Worm (Caenorhabditis elegans) whole organism, late embryonic: ENCODE results near the gene cblc-1.
"Not testable (repeated sequence)": the region's sequence is repeated elsewhere in the genome, so short reads cannot be mapped to it uniquely, and the experiment has no call there.

Experiments used
- C08G9.2 ChIP-seq: sonication (generic microtip); optimal IDR thresholded peaks from 2 replicates; lab custom pipeline; 2016; ENCODE audit warnings: mild to moderate bottlenecking, missing genetic modification characterization, moderate library complexity, missing compliant biosample characterization
- F13H6.1 ChIP-seq: sonication (generic microtip); optimal IDR thresholded peaks from 2 replicates; lab custom pipeline; 2016; ENCODE audit warnings: missing genetic modification characterization, missing compliant biosample characterization
- K09A11.1 ChIP-seq: sonication (generic microtip); optimal IDR thresholded peaks from 2 replicates; lab custom pipeline; 2017; ENCODE audit warnings: antibody characterized with exemption, mild to moderate bottlenecking, missing genetic modification characterization, missing compliant biosample characterization; ENCODE audit not compliant: insufficient read depth
- ahr-1 ChIP-seq: sonication (generic microtip); optimal IDR thresholded peaks from 2 replicates; lab custom pipeline; 2016; ENCODE audit warnings: missing genetic modification characterization, missing compliant biosample characterization
- ceh-14 ChIP-seq: sonication (generic microtip); optimal IDR thresholded peaks from 2 replicates; lab custom pipeline; 2016; ENCODE audit warnings: missing genotype, missing genetic modification characterization, missing compliant biosample characterization
- ceh-18 ChIP-seq: sonication (generic microtip); optimal IDR thresholded peaks from 2 replicates; lab custom pipeline; 2016; ENCODE audit warnings: missing genetic modification characterization, missing compliant biosample characterization
- ceh-19 ChIP-seq: fragments of 200-800 bp; sonication (Bioruptor generic); optimal IDR thresholded peaks from 2 replicates; lab custom pipeline; 2018; ENCODE audit warnings: mild to moderate bottlenecking, missing genetic modification characterization, missing compliant biosample characterization
- ceh-22 ChIP-seq: sonication (generic microtip); optimal IDR thresholded peaks from 2 replicates; lab custom pipeline; 2017; ENCODE audit warnings: missing biosample characterization, missing genetic modification characterization
- ceh-24 ChIP-seq: sonication (generic microtip); optimal IDR thresholded peaks from 2 replicates; lab custom pipeline; 2016; ENCODE audit warnings: mild to moderate bottlenecking, missing genetic modification characterization, missing compliant biosample characterization
- ceh-31 ChIP-seq: sonication (generic microtip); optimal IDR thresholded peaks from 2 replicates; lab custom pipeline; 2016; ENCODE audit warnings: missing genetic modification characterization, missing compliant biosample characterization
- ceh-34 ChIP-seq: sonication (generic microtip); optimal IDR thresholded peaks from 2 replicates; lab custom pipeline; 2016; ENCODE audit warnings: mild to moderate bottlenecking, missing genetic modification characterization, missing compliant biosample characterization
- ceh-45 ChIP-seq: fragments of 200-800 bp; sonication (Bioruptor generic); IDR thresholded peaks from 2 replicates; pipeline ENCODE4 v1.3.6; 2022; ENCODE audit warnings: missing genetic modification reagents, missing genetic modification characterization, missing compliant biosample characterization
- ceh-48 ChIP-seq: sonication (generic microtip); optimal IDR thresholded peaks from 2 replicates; lab custom pipeline; 2016; ENCODE audit warnings: missing genetic modification characterization, inconsistent platforms, missing compliant biosample characterization
- ceh-6 ChIP-seq: fragments of 200-800 bp; sonication (Bioruptor generic); optimal IDR thresholded peaks from 2 replicates; lab custom pipeline; 2018; ENCODE audit warnings: mild to moderate bottlenecking, missing genetic modification characterization, missing compliant biosample characterization
- ceh-9 ChIP-seq: sonication (generic microtip); optimal IDR thresholded peaks from 2 replicates; lab custom pipeline; 2016; ENCODE audit warnings: mild to moderate bottlenecking, missing genetic modification characterization, inconsistent platforms, missing compliant biosample characterization
- che-1 ChIP-seq: sonication (generic microtip); optimal IDR thresholded peaks from 2 replicates; lab custom pipeline; 2016; ENCODE audit warnings: mild to moderate bottlenecking, missing genetic modification characterization, missing compliant biosample characterization
- dmd-4 ChIP-seq: sonication (generic microtip); optimal IDR thresholded peaks from 2 replicates; lab custom pipeline; 2016; ENCODE audit warnings: borderline replicate concordance, missing genetic modification characterization, missing compliant biosample characterization
- dve-1 ChIP-seq: sonication (generic microtip); optimal IDR thresholded peaks from 2 replicates; lab custom pipeline; 2017; ENCODE audit warnings: antibody characterized with exemption, mild to moderate bottlenecking, missing genetic modification characterization, missing compliant biosample characterization
- elt-2 ChIP-seq: sonication (generic microtip); optimal IDR thresholded peaks from 2 replicates; lab custom pipeline; 2016; ENCODE audit warnings: missing genetic modification reagents, missing genetic modification characterization, missing compliant biosample characterization
- elt-4 ChIP-seq: sonication (generic microtip); optimal IDR thresholded peaks from 2 replicates; lab custom pipeline; 2016; ENCODE audit warnings: missing genetic modification characterization, missing compliant biosample characterization
- fkh-6 ChIP-seq: sonication (generic microtip); optimal IDR thresholded peaks from 2 replicates; lab custom pipeline; 2016; ENCODE audit warnings: missing genetic modification characterization, missing compliant biosample characterization
- hlh-13 ChIP-seq: fragments of 200-800 bp; sonication (Bioruptor generic); optimal IDR thresholded peaks from 2 replicates; lab custom pipeline; 2018; ENCODE audit warnings: mild to moderate bottlenecking, missing genetic modification characterization, missing compliant biosample characterization
- hlh-15 ChIP-seq: sonication (generic microtip); optimal IDR thresholded peaks from 2 replicates; lab custom pipeline; 2016; ENCODE audit warnings: missing genetic modification characterization, missing compliant biosample characterization
- hlh-30 ChIP-seq: sonication (generic microtip); optimal IDR thresholded peaks from 2 replicates; lab custom pipeline; 2017; ENCODE audit warnings: antibody characterized with exemption, missing genetic modification characterization, missing compliant biosample characterization; ENCODE audit not compliant: insufficient read depth
- hlh-8 ChIP-seq: sonication (generic microtip); optimal IDR thresholded peaks from 2 replicates; lab custom pipeline; 2016; ENCODE audit warnings: missing genotype, missing genetic modification characterization, missing compliant biosample characterization
- lim-6 ChIP-seq: sonication (generic microtip); optimal IDR thresholded peaks from 2 replicates; lab custom pipeline; 2016; ENCODE audit warnings: missing genetic modification characterization, missing compliant biosample characterization
- madf-2 ChIP-seq: sonication (generic microtip); optimal IDR thresholded peaks from 2 replicates; lab custom pipeline; 2017; ENCODE audit warnings: missing genetic modification characterization, missing compliant biosample characterization
- nhr-232 ChIP-seq: sonication (generic microtip); optimal IDR thresholded peaks from 2 replicates; lab custom pipeline; 2016; ENCODE audit warnings: missing genetic modification characterization, missing compliant biosample characterization
- odd-2 ChIP-seq: sonication (generic microtip); optimal IDR thresholded peaks from 2 replicates; lab custom pipeline; 2017; ENCODE audit warnings: antibody characterized with exemption, mild to moderate bottlenecking, missing genetic modification characterization, missing compliant biosample characterization
- pag-3 ChIP-seq: sonication (generic microtip); optimal IDR thresholded peaks from 2 replicates; lab custom pipeline; 2016; ENCODE audit warnings: missing compliant biosample characterization, missing genetic modification characterization, borderline replicate concordance
- pat-9 ChIP-seq: fragments of 200-800 bp; sonication (Bioruptor generic); optimal IDR thresholded peaks from 2 replicates; lab custom pipeline; 2018; ENCODE audit warnings: mild to moderate bottlenecking, missing genetic modification characterization, moderate library complexity, missing compliant biosample characterization
- pax-1 ChIP-seq: fragments of 150-350 bp; optimal IDR thresholded peaks from 2 replicates; lab custom pipeline; 2014; ENCODE audit warnings: missing biosample characterization, missing genetic modification characterization
- pqm-1 ChIP-seq: sonication (generic microtip); optimal IDR thresholded peaks from 2 replicates; lab custom pipeline; 2016; ENCODE audit warnings: missing genetic modification characterization, missing compliant biosample characterization
- ref-2 ChIP-seq: sonication (generic microtip); optimal IDR thresholded peaks from 2 replicates; lab custom pipeline; 2016; ENCODE audit warnings: missing genetic modification characterization, missing compliant biosample characterization
- sdc-2 ChIP-seq: sonication (generic microtip); optimal IDR thresholded peaks from 2 replicates; lab custom pipeline; 2016; ENCODE audit warnings: missing genotype, missing genetic modification characterization, missing compliant biosample characterization
- tbx-2 ChIP-seq: sonication (generic microtip); optimal IDR thresholded peaks from 2 replicates; lab custom pipeline; 2016; ENCODE audit warnings: missing genetic modification characterization, missing compliant biosample characterization
- ttx-3 ChIP-seq: sonication (generic microtip); optimal IDR thresholded peaks from 2 replicates; lab custom pipeline; 2016; ENCODE audit warnings: missing genetic modification reagents, missing genetic modification characterization, missing compliant biosample characterization
- unc-86 ChIP-seq: sonication (generic microtip); optimal IDR thresholded peaks from 2 replicates; lab custom pipeline; 2016; ENCODE audit warnings: missing genetic modification characterization, missing compliant biosample characterization
- zip-5 ChIP-seq: sonication (generic microtip); optimal IDR thresholded peaks from 2 replicates; lab custom pipeline; 2016; ENCODE audit warnings: missing genetic modification characterization, missing compliant biosample characterization

The cblc-1 gene

ce11 chrII:4932727-4933126 is 8.2 kb downstream of the cblc-1 start, which contains the start of gene msp-152:
Gene msp-152 (plus strand): TSS chrII:4933027.
- not testable (repeated sequence) for TF ChIP-seq ceh-19 (GFP tag; lab: Kevin White, UChicago); K09A11.1; F13H6.1 (tag; lab: Kevin White, UChicago)

- TF ChIP-seq pax-1 (no peak), lim-6 (no peak), sdc-2 (tag; lab: Kevin White, UChicago) (no peak), hlh-8 (no peak), tbx-2 (tag; lab: Kevin White, UChicago) (no peak), odd-2 (no peak), K09A11.1 (no peak), dve-1 (tag; lab: Kevin White, UChicago) (no peak), ahr-1 (tag; lab: Kevin White, UChicago) (no peak), ceh-45 (GFP tag; lab: Robert Waterston, UW) (no peak)
Observed at ce11 chrII:4931286-4931685, 9.7 kb downstream of the cblc-1 start.

DNA sequence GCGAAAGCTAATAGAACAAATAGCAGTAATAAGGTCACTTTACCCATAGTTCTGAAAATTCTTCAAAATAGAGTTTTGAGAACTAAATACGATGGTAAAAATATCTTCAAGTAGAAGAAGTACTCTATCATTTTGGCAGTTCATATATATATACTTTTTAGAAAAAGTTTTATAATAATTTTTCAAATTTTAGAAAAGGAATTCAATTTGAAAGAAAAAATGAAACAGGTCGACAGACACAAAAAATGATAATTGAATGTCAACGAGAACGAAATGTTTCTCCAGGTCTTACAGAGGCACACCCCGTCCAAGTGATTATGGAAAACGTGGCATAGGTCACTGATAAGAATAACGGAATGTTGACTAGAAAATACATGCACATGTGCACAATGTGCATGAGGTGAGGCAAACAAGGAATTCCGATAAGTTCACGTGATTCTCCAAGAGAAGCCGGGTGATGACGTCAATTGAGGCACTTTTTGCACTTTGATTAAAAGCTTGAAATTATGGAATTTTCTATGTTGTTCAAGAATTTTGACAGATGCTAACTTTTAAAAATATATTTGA is 15.7 kb downstream of the cblc-1 start, which contains the start of gene aagr-2:
TSS of gene aagr-2 (minus strand) at position 51 of the 567 bp plus-strand sequence.
- TF ChIP-seq dmd-4 (tag; lab: Kevin White, UChicago), result no peak
- no peak for TF ChIP-seq ceh-24
- TF ChIP-seq ceh-34, result no peak
- TF ChIP-seq elt-2 (tag; lab: Kevin White, UChicago), result peak; percentile 99
- TF ChIP-seq hlh-15, result no peak
- TF ChIP-seq ceh-14 (tag; lab: Kevin White, UChicago), result no peak
- TF ChIP-seq hlh-13, result no peak
- no peak for TF ChIP-seq ceh-22 (tag; lab: Kevin White, UChicago)

DNA sequence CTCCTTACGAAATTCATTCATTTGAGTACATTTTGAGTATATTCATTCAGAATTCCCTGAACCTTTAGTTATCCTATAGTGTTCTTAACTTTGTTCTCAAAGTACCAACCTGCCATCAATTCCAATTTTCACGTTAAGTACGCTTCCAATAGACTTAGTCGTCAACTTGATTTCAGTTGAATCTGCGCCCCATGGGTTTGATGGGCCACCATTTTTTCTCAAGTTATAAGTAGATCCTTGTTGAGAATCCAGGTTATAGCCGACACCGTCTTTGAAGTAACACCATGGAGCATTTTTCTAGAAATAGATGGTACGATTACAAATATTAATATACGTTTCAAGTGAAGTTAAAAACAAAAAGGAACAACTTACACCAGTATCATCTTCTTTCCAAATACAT is 16.2 kb downstream of the cblc-1 start:
- TF ChIP-seq ceh-6 (GFP tag; lab: Kevin White, UChicago), result no peak
- TF ChIP-seq zip-5 (tag; lab: Kevin White, UChicago), result no peak
- TF ChIP-seq pqm-1, result no peak
- no peak for TF ChIP-seq fkh-6 (tag; lab: Kevin White, UChicago)
- no peak for TF ChIP-seq ceh-34
- TF ChIP-seq ceh-18 (tag; lab: Kevin White, UChicago), result no peak
- TF ChIP-seq ceh-19 (GFP tag; lab: Kevin White, UChicago), result no peak
- TF ChIP-seq elt-4 (tag; lab: Kevin White, UChicago), result no peak
- TF ChIP-seq madf-2, result no peak
- no peak for TF ChIP-seq F13H6.1 (tag; lab: Kevin White, UChicago)
- no peak for TF ChIP-seq nhr-232
- TF ChIP-seq pag-3 (tag; lab: Kevin White, UChicago), result no peak
- TF ChIP-seq ceh-45 (GFP tag; lab: Robert Waterston, UW), result no peak
- no peak for TF ChIP-seq ceh-48

DNA sequence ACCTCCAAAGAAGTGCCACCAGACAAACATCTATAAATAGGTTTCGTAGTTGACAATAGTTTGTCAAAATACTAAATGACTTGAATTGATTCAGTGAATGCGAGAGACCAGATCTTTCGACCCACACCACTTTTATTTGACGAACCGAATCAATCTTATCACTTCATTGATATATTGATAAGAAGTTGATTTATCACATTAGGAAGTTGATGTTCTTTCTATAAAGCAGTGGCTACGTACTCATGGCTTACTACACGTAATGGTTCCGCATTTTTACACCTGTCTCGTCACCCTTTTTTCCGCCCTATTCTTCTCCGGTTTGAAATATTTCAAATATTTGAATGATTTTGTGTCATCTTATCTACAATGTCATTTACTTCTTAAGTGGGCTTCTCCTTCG is 20.3 kb downstream of the cblc-1 start:
- TF ChIP-seq elt-2 (tag; lab: Kevin White, UChicago) (peak; percentile 83), ceh-19 (GFP tag; lab: Kevin White, UChicago) (no peak), ref-2 (tag; lab: Kevin White, UChicago) (no peak), unc-86 (no peak), ceh-31 (tag; lab: Kevin White, UChicago) (no peak)

DNA sequence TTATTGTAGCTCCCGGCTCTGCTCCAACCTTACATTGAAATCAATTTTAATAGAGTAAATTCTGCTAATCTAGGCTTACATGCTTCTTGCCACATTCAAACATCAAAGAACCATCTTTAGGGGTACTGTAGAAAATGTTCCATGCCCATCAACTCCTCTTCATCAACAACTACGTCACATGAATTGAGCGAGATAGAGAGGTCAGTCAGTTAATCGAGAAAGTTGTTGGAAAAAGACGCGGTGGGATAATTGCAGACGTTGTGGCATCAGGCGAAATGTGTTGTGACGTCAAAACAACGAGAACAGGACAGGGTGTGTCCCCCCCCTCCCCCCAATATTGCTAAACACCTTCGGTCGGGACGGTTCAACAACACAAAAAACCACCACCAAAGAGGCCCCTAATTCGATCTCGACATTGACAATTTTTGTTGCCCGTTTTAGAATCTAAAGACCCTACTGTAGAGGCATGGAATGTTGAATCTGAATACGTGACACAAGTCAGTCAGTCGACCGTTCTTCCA is 22.4 kb downstream of the cblc-1 start:
- no peak for TF ChIP-seq C08G9.2 (tag; lab: Kevin White, UChicago)
- TF ChIP-seq ceh-18 (tag; lab: Kevin White, UChicago), result no peak
- no peak for TF ChIP-seq hlh-30 (tag; lab: Kevin White, UChicago)
- TF ChIP-seq ceh-9 (tag; lab: Kevin White, UChicago), result no peak
- TF ChIP-seq ttx-3, result no peak
- no peak for TF ChIP-seq che-1 (tag; lab: Kevin White, UChicago)
- no peak for TF ChIP-seq pat-9 (tag; lab: Kevin White, UChicago)
